Fruit fly (Drosophila melanogaster): ENCODE data around the gene CG18766.

DNA sequence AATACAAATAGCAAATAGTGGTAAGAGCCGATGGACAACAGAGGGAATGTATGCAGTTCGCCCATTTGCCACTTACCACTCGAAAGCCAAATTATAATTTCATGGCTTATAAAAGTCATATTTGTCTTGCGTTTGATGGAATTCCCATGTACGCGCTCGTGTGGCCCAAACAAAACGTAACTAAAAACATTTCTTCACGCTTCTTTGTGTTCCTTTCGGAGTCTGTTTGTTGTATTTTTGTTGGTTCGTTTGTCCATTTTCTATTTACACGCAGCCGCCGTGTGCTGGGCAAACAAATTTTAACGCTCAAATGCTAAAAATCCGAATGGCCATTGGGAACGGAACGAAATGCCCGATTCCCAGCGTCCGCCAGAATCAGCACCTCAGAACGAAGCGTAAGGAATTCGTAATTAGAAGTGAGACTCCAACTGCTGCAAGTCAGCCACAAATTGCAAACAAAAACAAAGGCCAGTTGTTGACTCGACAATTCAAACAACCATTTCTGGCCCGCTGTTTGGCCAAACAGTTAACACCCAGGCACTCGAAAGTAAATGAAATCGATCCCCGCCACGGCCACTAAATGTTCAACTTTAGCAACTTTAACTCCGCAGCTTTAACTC, 36.2 kb downstream of the CG18766 start:
- TF ChIP-seq CG8478 (optimal IDR thresholded peaks at IDR 0.05): no peak
- no peak for TF ChIP-seq Dll (optimal IDR thresholded peaks at IDR 0.05)
- no peak for TF ChIP-seq usp (GFP tag; optimal IDR thresholded peaks at IDR 0.05)
- TF ChIP-seq pan (optimal IDR thresholded peaks at IDR 0.05): no peak
- no peak for TF ChIP-seq EcR (GFP tag; optimal IDR thresholded peaks at IDR 0.05)

Measured in whole organism.